Fruit fly (Drosophila melanogaster) whole organism, prepupa: Measurements from ENCODE around the gene CG32271.

Experiments used
- CG1621 ChIP-seq: fragments of 200-800 bp; sonication (Bioruptor generic); optimal IDR thresholded peaks from 3 replicates; lab custom pipeline; 2018; ENCODE audit warnings: missing biosample characterization, mild to moderate bottlenecking, missing genetic modification characterization
- CG6163 ChIP-seq: fragments of 200-800 bp; sonication (Bioruptor generic); IDR thresholded peaks from 3 replicates; pipeline ENCODE4 v1.3.6; 2022; ENCODE audit warnings: missing biosample characterization, missing genetic modification characterization
- Eip93F ChIP-seq: fragments of 200-800 bp; sonication (Bioruptor generic); optimal IDR thresholded peaks from 2 replicates; lab custom pipeline; 2016; ENCODE audit warnings: missing biosample characterization, mild to moderate bottlenecking, missing genetic modification characterization
- Ets96B ChIP-seq: fragments of 200-800 bp; optimal IDR thresholded peaks from 2 replicates; lab custom pipeline; 2019; ENCODE audit warnings: missing biosample characterization, mild to moderate bottlenecking, missing genetic modification characterization, moderate library complexity
- Gug ChIP-seq: fragments of 200-800 bp; sonication (Bioruptor generic); IDR thresholded peaks from 2 replicates; pipeline ENCODE4 v1.3.6; 2022; ENCODE audit warnings: missing biosample characterization, missing genetic modification characterization
- Met ChIP-seq: fragments of 200-800 bp; sonication (Bioruptor generic); optimal IDR thresholded peaks from 3 replicates; lab custom pipeline; 2016; ENCODE audit warnings: missing biosample characterization, missing genetic modification characterization
- OdsH ChIP-seq: fragments of 200-800 bp; sonication (Bioruptor generic); optimal IDR thresholded peaks from 3 replicates; lab custom pipeline; 2016; ENCODE audit warnings: missing biosample characterization, missing genetic modification characterization
- esn ChIP-seq: fragments of 200-800 bp; sonication (Bioruptor generic); optimal IDR thresholded peaks from 2 replicates; lab custom pipeline; 2016; ENCODE audit warnings: missing biosample characterization, mild to moderate bottlenecking, missing genetic modification characterization, moderate library complexity
- vri ChIP-seq: fragments of 200-800 bp; sonication (Bioruptor generic); optimal IDR thresholded peaks from 3 replicates; lab custom pipeline; 2016; ENCODE audit warnings: missing biosample characterization, mild to moderate bottlenecking, missing genetic modification characterization

dm6 chr3L:3192912-3193311, 10.1 kb downstream of the CG32271 start, which contains the start of gene Hsp83:
- TF ChIP-seq vri (GFP tag; lab: Kevin White, UChicago): peak; percentile 98
- TF ChIP-seq Gug: peak; percentile 70
- peak; percentile 97 for TF ChIP-seq esn (GFP tag; lab: Kevin White, UChicago)
- peak; percentile 89 for TF ChIP-seq CG1621 (tag; lab: Kevin White, UChicago)
- TF ChIP-seq Ets96B (tag; lab: Kevin White, UChicago): peak; percentile 68
- peak; percentile 97 for TF ChIP-seq CG6163 (GFP tag; lab: Robert Waterston, UW)
- TF ChIP-seq OdsH: peak; percentile 84
- TF ChIP-seq Eip93F: peak; percentile 89
- TF ChIP-seq Met: peak; percentile 94
